Fruit fly (Drosophila melanogaster) whole organism, embryonic: ENCODE results near the gene CG12723.

Experiments used
- CG10959 ChIP-seq: fragments of 200-800 bp; sonication (Bioruptor generic); IDR thresholded peaks from 2 replicates; pipeline ENCODE4 v1.3.6; 2022; ENCODE audit warnings: missing biosample characterization, missing genetic modification characterization
- CG15696 ChIP-seq: fragments of 200-800 bp; sonication (Bioruptor generic); optimal IDR thresholded peaks from 2 replicates; lab custom pipeline; 2019; ENCODE audit warnings: missing biosample characterization, mild to moderate bottlenecking, missing genetic modification characterization, moderate library complexity
- CG16779 ChIP-seq: fragments of 200-800 bp; sonication (Bioruptor generic); IDR thresholded peaks from 2 replicates; pipeline ENCODE4 v1.3.6; 2022; ENCODE audit warnings: missing biosample characterization, missing genetic modification characterization
- CG16813 ChIP-seq: fragments of 200-800 bp; sonication (Bioruptor generic); IDR thresholded peaks from 3 replicates; pipeline ENCODE4 v1.3.6; 2022; ENCODE audit warnings: missing biosample characterization, missing genetic modification characterization; ENCODE audit not compliant: partially characterized antibody
- CG1832 ChIP-seq: fragments of 200-800 bp; sonication (Bioruptor generic); optimal IDR thresholded peaks from 2 replicates; lab custom pipeline; 2017; ENCODE audit warnings: missing biosample characterization, mild to moderate bottlenecking, missing genetic modification characterization, inconsistent platforms
- CG2199 ChIP-seq: fragments of 200-800 bp; sonication (Bioruptor generic); IDR thresholded peaks from 3 replicates; pipeline ENCODE4 v1.3.6; 2022; ENCODE audit warnings: missing biosample characterization, missing genetic modification characterization
- CG2202 ChIP-seq: fragments of 200-800 bp; sonication (Bioruptor generic); optimal IDR thresholded peaks from 2 replicates; lab custom pipeline; 2018; ENCODE audit warnings: missing biosample characterization, mild to moderate bottlenecking, missing genetic modification characterization
- CG3163 ChIP-seq: fragments of 200-800 bp; sonication (Bioruptor generic); optimal IDR thresholded peaks from 3 replicates; lab custom pipeline; 2016; ENCODE audit warnings: missing biosample characterization, missing genetic modification characterization
- CG34422 ChIP-seq: fragments of 200-800 bp; sonication (Bioruptor generic); IDR thresholded peaks from 3 replicates; pipeline ENCODE4 v1.3.6; 2022; ENCODE audit warnings: missing biosample characterization, missing genetic modification characterization
- CG3726 ChIP-seq: fragments of 200-800 bp; sonication (Bioruptor generic); IDR thresholded peaks from 3 replicates; pipeline ENCODE4, ENCODE4 v1.3.6; 2022; ENCODE audit warnings: missing biosample characterization, missing genetic modification characterization
- CG6654 ChIP-seq: fragments of 200-800 bp; sonication (Bioruptor generic); optimal IDR thresholded peaks from 2 replicates; lab custom pipeline; 2017; ENCODE audit warnings: missing biosample characterization, mild to moderate bottlenecking, missing genetic modification characterization
- CG8089 ChIP-seq: fragments of 200-800 bp; sonication (Bioruptor generic); optimal IDR thresholded peaks from 3 replicates; lab custom pipeline; 2016; ENCODE audit warnings: missing biosample characterization, missing genetic modification characterization
- Dp ChIP-seq: fragments of 200-800 bp; sonication (Bioruptor generic); optimal IDR thresholded peaks from 2 replicates; lab custom pipeline; 2018; ENCODE audit warnings: missing biosample characterization, mild to moderate bottlenecking, missing genetic modification characterization, moderate library complexity
- E2f1 ChIP-seq: fragments of 200-800 bp; sonication (Bioruptor generic); IDR thresholded peaks from 2 replicates; pipeline ENCODE4 v1.3.6; 2022; ENCODE audit warnings: missing biosample characterization, missing genetic modification characterization
- Elba2 ChIP-seq: fragments of 200-800 bp; sonication (Bioruptor generic); optimal IDR thresholded peaks from 3 replicates; lab custom pipeline; 2016; ENCODE audit warnings: missing biosample characterization, missing genetic modification characterization
- HLH4C ChIP-seq: fragments of 200-800 bp; sonication (Bioruptor generic); IDR thresholded peaks from 3 replicates; pipeline ENCODE4 v1.3.6; 2022; ENCODE audit warnings: missing biosample characterization, missing genetic modification characterization; ENCODE audit not compliant: partially characterized antibody
- Hand ChIP-seq: fragments of 200-800 bp; sonication (Bioruptor generic); optimal IDR thresholded peaks from 2 replicates; lab custom pipeline; 2017; ENCODE audit warnings: mild to moderate bottlenecking, missing biosample characterization, missing genetic modification reagents, missing genetic modification characterization
- HmgZ ChIP-seq: fragments of 200-800 bp; sonication (Bioruptor generic); optimal IDR thresholded peaks from 2 replicates; lab custom pipeline; 2018; ENCODE audit warnings: missing biosample characterization, mild to moderate bottlenecking, missing genetic modification characterization
- Hr3 ChIP-seq: fragments of 200-800 bp; sonication (Bioruptor generic); optimal IDR thresholded peaks from 3 replicates; lab custom pipeline; 2016; ENCODE audit warnings: missing biosample characterization, missing genetic modification characterization
- Hr78 ChIP-seq, 2 experiments: fragments of 200-800 bp in 1 of 2; fragments of >200 bp in 1 of 2; sonication (Bioruptor generic) in 1 of 2; optimal IDR thresholded peaks; 2 replicates each; lab custom pipeline; 2017 to 2019; ENCODE audit warnings: missing biosample characterization in 2 of 2, missing genetic modification characterization in 2 of 2, mild to moderate bottlenecking in 1 of 2, moderate library complexity in 1 of 2
- Ptx1 ChIP-seq: fragments of 200-800 bp; sonication (Bioruptor generic); IDR thresholded peaks from 2 replicates; pipeline ENCODE4 v1.3.6; 2022; ENCODE audit warnings: missing biosample characterization, missing genetic modification characterization
- TFAM ChIP-seq: fragments of 200-800 bp; sonication (Bioruptor generic); optimal IDR thresholded peaks from 2 replicates; lab custom pipeline; 2017; ENCODE audit warnings: missing biosample characterization, missing genetic modification characterization, inconsistent platforms
- Usf ChIP-seq: fragments of 200-800 bp; sonication (Bioruptor generic); optimal IDR thresholded peaks from 2 replicates; lab custom pipeline; 2017; ENCODE audit warnings: missing genotype, missing biosample characterization, missing genetic modification characterization
- amos ChIP-seq: fragments of 200-800 bp; sonication (Bioruptor generic); IDR thresholded peaks from 2 replicates; pipeline ENCODE4 v1.3.6; 2022; ENCODE audit warnings: missing biosample characterization, missing genetic modification characterization; ENCODE audit not compliant: partially characterized antibody
- bbx ChIP-seq: fragments of 200-800 bp; sonication (Bioruptor generic); IDR thresholded peaks from 2 replicates; pipeline ENCODE4 v1.3.6; 2022; ENCODE audit warnings: missing biosample characterization, missing genetic modification characterization; ENCODE audit not compliant: partially characterized antibody
- bigmax ChIP-seq: fragments of 200-800 bp; sonication (Bioruptor generic); optimal IDR thresholded peaks from 2 replicates; lab custom pipeline; 2018; ENCODE audit warnings: missing biosample characterization, mild to moderate bottlenecking, missing genetic modification characterization
- cas ChIP-seq: fragments of 200-800 bp; sonication (Bioruptor generic); IDR thresholded peaks from 2 replicates; pipeline ENCODE4 v1.3.6; 2022; ENCODE audit warnings: missing biosample characterization, missing genetic modification characterization
- chinmo ChIP-seq: fragments of 200-800 bp; sonication (Bioruptor generic); IDR thresholded peaks from 4 replicates; pipeline ENCODE4 v1.3.6; 2022; ENCODE audit warnings: missing biosample characterization, missing genetic modification characterization; ENCODE audit not compliant: partially characterized antibody
- chn ChIP-seq: fragments of 200-800 bp; sonication (Bioruptor generic); optimal IDR thresholded peaks from 2 replicates; lab custom pipeline; 2016; ENCODE audit warnings: missing biosample characterization, missing genetic modification characterization
- crol ChIP-seq: fragments of 200-800 bp; sonication (Bioruptor generic); IDR thresholded peaks from 2 replicates; pipeline ENCODE4 v1.3.6; 2022; ENCODE audit warnings: missing biosample characterization, missing genetic modification characterization
- cwo ChIP-seq: fragments of 200-800 bp; sonication (Bioruptor generic); optimal IDR thresholded peaks from 3 replicates; lab custom pipeline; 2017; ENCODE audit warnings: missing biosample characterization, missing genetic modification characterization, mild to moderate bottlenecking, moderate library complexity, missing genetic modification reagents
- da ChIP-seq: fragments of 200-800 bp; sonication (Bioruptor generic); optimal IDR thresholded peaks from 2 replicates; lab custom pipeline; 2016; ENCODE audit warnings: missing biosample characterization, missing genetic modification characterization
- dati ChIP-seq: fragments of 200-800 bp; sonication (Bioruptor generic); IDR thresholded peaks from 2 replicates; pipeline ENCODE4 v1.3.6; 2022; ENCODE audit warnings: missing biosample characterization, missing genetic modification characterization
- disco-r ChIP-seq: fragments of 200-800 bp; sonication (Bioruptor generic); optimal IDR thresholded peaks from 2 replicates; lab custom pipeline; 2016; ENCODE audit warnings: missing biosample characterization, missing genetic modification characterization
- dm ChIP-seq: fragments of 200-800 bp; sonication (Bioruptor generic); optimal IDR thresholded peaks from 3 replicates; lab custom pipeline; 2016; ENCODE audit warnings: missing biosample characterization, missing genetic modification characterization
- ewg ChIP-seq: fragments of 200-800 bp; sonication (Bioruptor generic); optimal IDR thresholded peaks from 3 replicates; lab custom pipeline; 2017; ENCODE audit warnings: mild to moderate bottlenecking, missing biosample characterization, missing genetic modification reagents, missing genetic modification characterization
- fru ChIP-seq: fragments of >200 bp; optimal IDR thresholded peaks from 2 replicates; lab custom pipeline; 2017
- ftz-f1 ChIP-seq: fragments of 200-800 bp; sonication (Bioruptor generic); optimal IDR thresholded peaks from 2 replicates; lab custom pipeline; 2016; ENCODE audit warnings: missing biosample characterization, missing genetic modification characterization
- lmd ChIP-seq: fragments of 200-800 bp; sonication (Bioruptor generic); IDR thresholded peaks from 2 replicates; pipeline ENCODE4 v1.3.6; 2022; ENCODE audit warnings: missing biosample characterization, missing genetic modification characterization
- nom ChIP-seq: fragments of 200-800 bp; sonication (Bioruptor generic); optimal IDR thresholded peaks from 2 replicates; lab custom pipeline; 2017; ENCODE audit warnings: missing biosample characterization, missing genetic modification characterization, mild to moderate bottlenecking, moderate library complexity, missing genetic modification reagents
- p53 ChIP-seq: fragments of 200-800 bp; sonication (Bioruptor generic); optimal IDR thresholded peaks from 2 replicates; lab custom pipeline; 2016; ENCODE audit warnings: missing biosample characterization, missing genetic modification characterization
- scrt ChIP-seq: fragments of 200-800 bp; sonication (Bioruptor generic); optimal IDR thresholded peaks from 2 replicates; lab custom pipeline; 2018; ENCODE audit warnings: missing biosample characterization, mild to moderate bottlenecking, missing genetic modification characterization, moderate library complexity
- sens ChIP-seq: fragments of 200-800 bp; sonication (Bioruptor generic); peaks from one replicate; lab custom pipeline; 2016; ENCODE audit warnings: missing biosample characterization, missing genetic modification characterization
- sima ChIP-seq: fragments of 200-800 bp; sonication (Bioruptor generic); optimal IDR thresholded peaks from 2 replicates; lab custom pipeline; 2016; ENCODE audit warnings: missing biosample characterization, missing genetic modification characterization
- sqz ChIP-seq: fragments of 200-800 bp; sonication (Bioruptor generic); optimal IDR thresholded peaks from 3 replicates; lab custom pipeline; 2018; ENCODE audit warnings: missing biosample characterization, mild to moderate bottlenecking, missing genetic modification characterization
- sr ChIP-seq: fragments of 200-800 bp; sonication (Bioruptor generic); IDR thresholded peaks from 3 replicates; pipeline ENCODE4 v1.3.6; 2022; ENCODE audit warnings: missing biosample characterization, missing genetic modification characterization
- twi ChIP-seq: fragments of 200-800 bp; optimal IDR thresholded peaks from 2 replicates; lab custom pipeline; 2019; ENCODE audit warnings: missing biosample characterization, mild to moderate bottlenecking, missing genetic modification characterization, moderate library complexity

The CG12723 gene

DNA sequence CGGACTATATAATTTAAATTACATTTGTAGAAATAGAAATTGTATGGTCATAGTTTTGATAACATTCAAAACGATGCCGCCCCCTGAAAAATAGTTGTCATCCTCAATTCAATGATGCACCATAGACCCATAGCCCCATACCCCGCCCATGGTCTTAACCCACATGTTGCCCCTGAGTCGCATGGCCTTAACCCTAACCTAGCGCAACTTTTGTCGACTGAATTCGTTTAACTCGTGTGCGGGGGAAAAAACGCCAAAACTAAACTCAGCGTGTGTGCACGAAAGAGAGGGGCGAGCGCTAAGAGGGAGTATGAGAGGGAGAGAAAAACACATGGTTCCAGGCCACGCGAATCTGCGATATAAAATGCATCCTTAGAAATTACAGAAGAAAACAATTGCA, 18.7 kb upstream of the CG12723 start:
- peak; percentile 14 for TF ChIP-seq scrt
- TF ChIP-seq chinmo (GFP tag; lab: Robert Waterston, UW) = 0 out of 4 replicates have a peak, but pooled peaks have one; percentile 29
- peak; percentile 57; the same call in 2 of the 3 replicates for TF ChIP-seq sr (GFP tag; lab: Robert Waterston, UW)
- TF ChIP-seq dati (GFP tag; lab: Robert Waterston, UW) = no peak
- TF ChIP-seq Hand (GFP tag; lab: Kevin White, UChicago) = no peak
- TF ChIP-seq twi (tag; lab: Kevin White, UChicago) = peak; percentile 51
- TF ChIP-seq bbx (GFP tag; lab: Robert Waterston, UW) = peak; percentile 11; the same call in 1 of the 2 replicates
- no peak for TF ChIP-seq sima (GFP tag; lab: Kevin White, UChicago)
- peak; percentile 29 for TF ChIP-seq CG1832 (GFP tag; lab: Kevin White, UChicago)
- peak; percentile 26; the same call in 1 of the 3 replicates for TF ChIP-seq CG34422 (GFP tag; lab: Robert Waterston, UW)
- TF ChIP-seq CG3726 = no peak
- 0 out of 3 replicates have a peak, but pooled peaks have one; percentile 37 for TF ChIP-seq CG2199 (GFP tag; lab: Robert Waterston, UW)
- TF ChIP-seq ftz-f1 (GFP tag; lab: Kevin White, UChicago) = peak; percentile 49
- peak in 1 of 2 experiments; percentile 22 for TF ChIP-seq Hr78 (GFP tag; optimal IDR thresholded peaks at IDR 0.05; lab: Kevin White, UChicago)
- peak; percentile 9 for TF ChIP-seq sens (GFP tag; lab: Kevin White, UChicago)
- TF ChIP-seq crol (GFP tag; lab: Robert Waterston, UW) = peak; percentile 41
- TF ChIP-seq dm (GFP tag; lab: Kevin White, UChicago) = peak; percentile 27
- TF ChIP-seq chn = no peak
- TF ChIP-seq HLH4C (GFP tag; lab: Robert Waterston, UW) = 0 out of 3 replicates have a peak, but pooled peaks have one; percentile 7
- TF ChIP-seq CG10959 = peak; percentile 53
- peak; percentile 28 for TF ChIP-seq bigmax

DNA sequence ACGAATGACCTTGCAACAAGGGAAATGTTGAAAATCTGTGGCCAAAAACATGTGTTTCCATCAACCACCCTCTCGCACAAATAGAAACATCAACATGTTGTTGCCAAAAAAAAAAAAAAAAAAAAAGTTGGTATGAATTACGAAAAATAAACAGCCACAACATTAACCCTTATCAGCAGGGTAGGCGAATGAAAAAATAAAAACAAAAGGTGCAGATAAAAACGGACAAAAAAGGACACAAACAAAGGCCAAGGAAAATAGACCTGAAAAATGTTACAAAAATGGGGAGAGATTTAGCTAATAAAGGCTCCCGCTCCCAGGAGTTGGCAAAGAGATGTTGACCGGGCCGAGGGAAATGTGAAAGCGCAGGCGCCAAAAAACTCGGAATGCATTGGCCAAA, 17.7 kb upstream of the CG12723 start:
- TF ChIP-seq cas (GFP tag; lab: Robert Waterston, UW) = no peak
- TF ChIP-seq TFAM (GFP tag; lab: Kevin White, UChicago) = no peak
- TF ChIP-seq CG15696 (tag; lab: Kevin White, UChicago) = no peak
- no peak for TF ChIP-seq CG8089 (GFP tag; lab: Kevin White, UChicago)
- TF ChIP-seq da (GFP tag; lab: Kevin White, UChicago) = no peak
- TF ChIP-seq HmgZ (tag; lab: Kevin White, UChicago) = no peak
- TF ChIP-seq CG6654 (GFP tag; lab: Kevin White, UChicago) = no peak
- TF ChIP-seq CG2202 = no peak
- TF ChIP-seq CG16813 = no peak
- no peak for TF ChIP-seq cwo (GFP tag; lab: Kevin White, UChicago)
- no peak for TF ChIP-seq p53 (GFP tag; lab: Kevin White, UChicago)
- TF ChIP-seq Elba2 = no peak
- no peak for TF ChIP-seq lmd (GFP tag; lab: Robert Waterston, UW)
- no peak for TF ChIP-seq Ptx1 (GFP tag; lab: Robert Waterston, UW)
- no peak for TF ChIP-seq CG16779 (GFP tag; lab: Robert Waterston, UW)
- no peak for TF ChIP-seq Hr3 (GFP tag; lab: Kevin White, UChicago)
- TF ChIP-seq scrt = peak; percentile 26
- TF ChIP-seq CG3163 (GFP tag; lab: Kevin White, UChicago) = no peak
- peak; percentile 47 for TF ChIP-seq sqz (GFP tag; lab: Kevin White, UChicago)
- no peak for TF ChIP-seq E2f1 (GFP tag; lab: Robert Waterston, UW)
- TF ChIP-seq fru = no peak
- no peak for TF ChIP-seq Dp (GFP tag; lab: Kevin White, UChicago)
- peak; percentile 15 for TF ChIP-seq ewg
- no peak for TF ChIP-seq amos
- TF ChIP-seq disco-r (GFP tag; lab: Kevin White, UChicago) = no peak
- TF ChIP-seq Usf (GFP tag; lab: Kevin White, UChicago) = no peak
- TF ChIP-seq nom = peak; percentile 76
